Worm (Caenorhabditis elegans) whole organism, early embryonic: ENCODE measurements around the gene F17E9.18.
"Not testable (repeated sequence)": the region's sequence is repeated elsewhere in the genome, so short reads cannot be mapped to it uniquely, and the experiment has no call there.

Experiments used
- B0310.2 ChIP-seq: sonication (generic microtip); optimal IDR thresholded peaks from 2 replicates; lab custom pipeline; 2016; ENCODE audit warnings: mild to moderate bottlenecking, missing genetic modification characterization, missing compliant biosample characterization
- F13C5.2 ChIP-seq: sonication (generic microtip); optimal IDR thresholded peaks from 2 replicates; lab custom pipeline; 2017; ENCODE audit warnings: mild to moderate bottlenecking, missing genetic modification characterization, inconsistent platforms, missing compliant biosample characterization
- aly-1 ChIP-seq: sonication (generic microtip); optimal IDR thresholded peaks from 2 replicates; lab custom pipeline; 2016; ENCODE audit warnings: missing genetic modification characterization, missing compliant biosample characterization
- ama-1 ChIP-seq: fragments of 150-350 bp; optimal IDR thresholded peaks from 2 replicates; lab custom pipeline; 2014
- ceh-13 ChIP-seq: fragments of 200-800 bp; sonication (Bioruptor generic); optimal IDR thresholded peaks from 2 replicates; lab custom pipeline; 2018; ENCODE audit warnings: mild to moderate bottlenecking, missing genetic modification characterization, missing compliant biosample characterization
- ceh-36 ChIP-seq: sonication (generic microtip); optimal IDR thresholded peaks from 2 replicates; lab custom pipeline; 2016; ENCODE audit warnings: missing genetic modification characterization, inconsistent platforms, missing compliant biosample characterization
- ets-7 ChIP-seq: sonication (generic microtip); optimal IDR thresholded peaks from 2 replicates; lab custom pipeline; 2016; ENCODE audit warnings: missing genotype, missing genetic modification characterization, missing compliant biosample characterization
- flt-1 ChIP-seq: fragments of 200-800 bp; sonication (Bioruptor generic); IDR thresholded peaks from 2 replicates; pipeline ENCODE4 v1.3.6; 2022; ENCODE audit warnings: missing genetic modification characterization, missing compliant biosample characterization
- hmbx-1 ChIP-seq: sonication (generic microtip); optimal IDR thresholded peaks from 2 replicates; lab custom pipeline; 2016; ENCODE audit warnings: mild to moderate bottlenecking, missing genetic modification characterization, missing compliant biosample characterization
- hmg-4 ChIP-seq: fragments of 200-800 bp; sonication (Bioruptor generic); optimal IDR thresholded peaks from 2 replicates; lab custom pipeline; 2018; ENCODE audit warnings: mild to moderate bottlenecking, missing genetic modification characterization, missing compliant biosample characterization
- hnd-1 ChIP-seq: sonication (generic microtip); optimal IDR thresholded peaks from 2 replicates; lab custom pipeline; 2016; ENCODE audit warnings: missing genetic modification characterization, missing compliant biosample characterization
- pes-1 ChIP-seq: fragments of 200-800 bp; sonication (Bioruptor generic); IDR thresholded peaks from 2 replicates; pipeline ENCODE4 v1.3.6; 2022; ENCODE audit warnings: missing genetic modification reagents, missing genetic modification characterization, missing compliant biosample characterization
- scrt-1 ChIP-seq: fragments of 200-800 bp; sonication (Bioruptor generic); IDR thresholded peaks from 2 replicates; pipeline ENCODE4 v1.3.6; 2022; ENCODE audit warnings: missing genetic modification characterization, missing compliant biosample characterization
- sea-1 ChIP-seq: fragments of 200-800 bp; sonication (Bioruptor generic); conservative IDR thresholded peaks from 2 replicates; pipeline ENCODE4 v1.3.6; 2022; ENCODE audit warnings: missing genetic modification characterization, missing compliant biosample characterization
- tbx-11 ChIP-seq: fragments of 200-800 bp; sonication (Bioruptor generic); IDR thresholded peaks from 2 replicates; pipeline ENCODE4 v1.3.6; 2022; ENCODE audit warnings: missing genetic modification characterization, missing compliant biosample characterization
- tbx-37 ChIP-seq: fragments of 200-800 bp; sonication (Bioruptor generic); conservative IDR thresholded peaks from 2 replicates; pipeline ENCODE4 v1.3.6; 2022; ENCODE audit warnings: missing genetic modification reagents, missing genetic modification characterization, missing compliant biosample characterization
- tra-4 ChIP-seq: sonication (generic microtip); optimal IDR thresholded peaks from 2 replicates; lab custom pipeline; 2017; ENCODE audit warnings: missing genetic modification characterization, missing compliant biosample characterization

The F17E9.18 gene

DNA sequence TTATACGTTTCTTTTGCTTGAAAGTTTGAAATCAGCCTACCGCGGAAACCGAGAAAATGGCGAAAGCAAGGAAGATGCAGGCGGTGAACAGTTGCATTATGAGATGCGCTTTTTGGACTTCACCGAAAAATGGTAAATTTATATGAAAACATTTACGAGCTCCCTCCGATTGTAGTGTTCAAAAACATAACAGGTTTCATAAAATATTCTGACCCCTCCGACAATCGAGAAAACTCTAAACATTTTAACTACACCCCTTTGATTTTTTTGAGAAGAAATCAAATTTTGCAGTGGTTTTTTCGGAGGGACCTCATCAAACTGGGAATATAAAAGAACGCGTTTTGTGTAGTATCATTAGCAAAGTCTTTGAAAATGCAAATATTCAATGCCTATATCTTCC is at the start of gene F17E9.18, which contains the start of gene F17E9.15:
TSS of gene F17E9.18 (minus strand) at position 101 of the 400 bp plus-strand sequence.
TSS of gene F17E9.15 (plus strand) at position 368 of the 400 bp plus-strand sequence.
- TF ChIP-seq hmg-4 (GFP tag; lab: Kevin White, UChicago) (no peak), sea-1 (no peak), flt-1 (no peak), aly-1 (tag; lab: Kevin White, UChicago) (no peak), tbx-11 (GFP tag; lab: Robert Waterston, UW) (no peak), F13C5.2 (tag; lab: Kevin White, UChicago) (no peak), ceh-36 (tag; lab: Kevin White, UChicago) (no peak), scrt-1 (no peak), ceh-13 (GFP tag; lab: Kevin White, UChicago) (no peak)

DNA sequence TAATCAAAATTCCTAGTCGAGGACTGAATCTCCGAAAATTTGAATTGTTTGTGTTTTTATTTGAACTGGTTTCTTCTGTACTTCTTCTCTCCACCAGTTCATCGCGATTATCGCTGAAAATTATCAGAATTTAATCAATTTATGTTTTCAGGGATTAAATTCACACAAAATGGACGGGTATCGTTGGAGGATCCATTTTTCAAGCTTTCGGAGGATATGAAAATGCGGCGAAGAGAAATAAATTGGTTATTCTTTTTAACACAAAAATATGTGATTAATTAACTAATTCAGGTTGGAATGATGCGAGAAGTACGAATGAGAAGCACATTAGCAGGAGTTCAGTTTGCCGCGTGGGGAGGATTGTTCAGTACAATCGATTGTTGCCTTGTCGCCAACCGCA is 49.4 kb upstream of the F17E9.18 start, which contains the start of gene timm-17B.2:
TSS of gene timm-17B.2 (plus strand) at position 301 of the 400 bp plus-strand sequence.
- no peak for TF ChIP-seq pes-1 (GFP tag; lab: Robert Waterston, UW)
- no peak for TF ChIP-seq F13C5.2 (tag; lab: Kevin White, UChicago)
- no peak for TF ChIP-seq aly-1 (tag; lab: Kevin White, UChicago)
- TF ChIP-seq ets-7 (tag; lab: Kevin White, UChicago), result no peak
- no peak for TF ChIP-seq tra-4 (tag; lab: Kevin White, UChicago)
- TF ChIP-seq ceh-36 (tag; lab: Kevin White, UChicago), result no peak
- no peak for TF ChIP-seq flt-1
- no peak for TF ChIP-seq ama-1
- TF ChIP-seq ceh-13 (GFP tag; lab: Kevin White, UChicago), result no peak
- no peak for TF ChIP-seq hnd-1 (tag; lab: Kevin White, UChicago)
- no peak for TF ChIP-seq hmbx-1 (tag; lab: Kevin White, UChicago)
- TF ChIP-seq hmg-4 (GFP tag; lab: Kevin White, UChicago), result no peak
- no peak for TF ChIP-seq tbx-37 (GFP tag; lab: Robert Waterston, UW)
- TF ChIP-seq B0310.2 (tag; lab: Kevin White, UChicago), result no peak
- TF ChIP-seq sea-1, result no peak
- no peak for TF ChIP-seq tbx-11 (GFP tag; lab: Robert Waterston, UW)
- TF ChIP-seq scrt-1, result no peak

DNA sequence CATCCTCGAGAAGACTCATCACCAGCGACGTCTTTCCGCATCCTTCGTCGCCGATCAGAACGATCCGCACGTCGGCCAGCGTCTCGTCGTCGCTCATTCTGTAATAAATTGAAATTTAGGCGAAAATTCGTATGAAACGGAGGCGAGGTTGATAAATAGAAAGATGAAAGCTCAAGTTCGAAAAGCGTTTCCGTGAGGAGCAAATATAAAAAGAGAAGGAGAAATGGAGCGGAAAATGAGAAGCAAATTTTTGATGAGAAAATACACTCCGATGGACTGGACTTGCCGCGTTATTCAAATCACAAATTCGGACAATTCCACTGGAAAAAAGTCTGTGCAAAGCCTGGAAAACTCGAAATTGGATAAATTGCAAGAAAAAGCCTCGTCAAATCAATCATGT is 47.2 kb upstream of the F17E9.18 start, which contains the start of gene D2096.11:
TSS of gene D2096.11 (minus strand) at position 101 of the 400 bp plus-strand sequence.
- TF ChIP-seq flt-1, result no peak

DNA sequence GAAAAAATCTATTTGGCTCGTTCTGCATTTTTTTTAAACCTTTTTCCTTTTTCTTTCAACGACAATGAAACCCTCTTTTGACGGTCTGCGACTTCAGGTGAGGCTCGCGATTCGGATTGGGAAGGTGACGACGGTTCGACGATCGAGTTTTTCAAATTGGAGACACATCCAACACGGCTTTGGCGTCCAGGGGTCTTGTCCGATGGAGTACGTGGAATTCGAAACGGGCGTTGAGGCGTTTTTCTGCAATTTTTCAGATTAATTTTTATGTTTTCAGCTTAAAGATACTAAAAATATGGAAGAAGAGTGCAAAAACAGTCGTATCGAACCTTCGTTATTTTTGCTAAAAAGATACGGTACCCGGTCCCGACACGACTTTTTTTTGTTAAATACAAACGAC is 42.2 kb upstream of the F17E9.18 start, which contains the start of gene D2096.10:
TSS of gene D2096.10 (minus strand) at position 101 of the 400 bp plus-strand sequence.
- not testable (repeated sequence) for TF ChIP-seq pes-1 (GFP tag; lab: Robert Waterston, UW); ets-7 (tag; lab: Kevin White, UChicago); hmg-4 (GFP tag; lab: Kevin White, UChicago)

DNA sequence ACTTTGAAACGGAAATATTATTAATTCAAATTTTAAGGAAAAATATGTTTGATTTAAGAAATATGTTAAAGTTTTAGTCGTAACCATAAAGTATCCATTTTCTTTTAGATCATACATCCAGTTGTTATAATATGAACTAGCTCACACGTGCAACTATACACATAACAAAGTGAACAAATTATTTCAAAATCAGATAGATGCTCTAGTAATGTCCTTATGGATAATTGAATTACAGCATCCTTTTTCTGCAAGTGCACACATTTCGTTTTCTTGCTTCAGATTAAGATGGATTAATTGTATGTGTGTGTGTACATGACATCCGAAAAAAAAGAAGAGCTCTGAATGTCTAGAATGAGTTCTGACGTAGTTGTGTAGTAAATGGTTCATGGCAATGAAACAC is 38.7 kb upstream of the F17E9.18 start:
- TF ChIP-seq tra-4 (tag; lab: Kevin White, UChicago) (no peak), flt-1 (no peak), ama-1 (no peak), B0310.2 (tag; lab: Kevin White, UChicago) (no peak), F13C5.2 (tag; lab: Kevin White, UChicago) (no peak), sea-1 (no peak)

DNA sequence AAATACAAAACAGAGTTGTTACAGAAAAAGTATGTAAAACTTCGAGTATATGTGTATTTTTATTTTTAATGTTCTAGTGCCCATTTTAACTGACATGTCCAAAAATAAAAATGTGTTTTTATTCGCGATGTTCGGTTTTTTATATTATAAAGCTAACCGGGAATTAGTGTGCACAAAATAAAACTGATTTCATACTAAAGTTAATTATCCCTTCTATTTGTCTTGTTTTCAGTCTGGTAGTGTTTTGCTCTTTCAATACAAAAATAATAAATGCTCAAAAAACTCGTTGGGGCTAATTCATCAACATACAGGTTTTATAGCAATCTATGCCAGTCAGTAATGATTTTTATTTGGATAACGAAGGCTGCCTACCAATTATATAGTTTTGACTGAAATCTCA is 37.8 kb upstream of the F17E9.18 start:
- no peak for TF ChIP-seq ceh-13 (GFP tag; lab: Kevin White, UChicago)
- no peak for TF ChIP-seq tra-4 (tag; lab: Kevin White, UChicago)
- TF ChIP-seq sea-1, result no peak
- TF ChIP-seq tbx-37 (GFP tag; lab: Robert Waterston, UW), result no peak
- TF ChIP-seq pes-1 (GFP tag; lab: Robert Waterston, UW), result no peak
- TF ChIP-seq aly-1 (tag; lab: Kevin White, UChicago), result no peak
- no peak for TF ChIP-seq tbx-11 (GFP tag; lab: Robert Waterston, UW)
- TF ChIP-seq ama-1, result no peak
- no peak for TF ChIP-seq flt-1
- TF ChIP-seq hmbx-1 (tag; lab: Kevin White, UChicago), result no peak
- TF ChIP-seq B0310.2 (tag; lab: Kevin White, UChicago), result no peak

DNA sequence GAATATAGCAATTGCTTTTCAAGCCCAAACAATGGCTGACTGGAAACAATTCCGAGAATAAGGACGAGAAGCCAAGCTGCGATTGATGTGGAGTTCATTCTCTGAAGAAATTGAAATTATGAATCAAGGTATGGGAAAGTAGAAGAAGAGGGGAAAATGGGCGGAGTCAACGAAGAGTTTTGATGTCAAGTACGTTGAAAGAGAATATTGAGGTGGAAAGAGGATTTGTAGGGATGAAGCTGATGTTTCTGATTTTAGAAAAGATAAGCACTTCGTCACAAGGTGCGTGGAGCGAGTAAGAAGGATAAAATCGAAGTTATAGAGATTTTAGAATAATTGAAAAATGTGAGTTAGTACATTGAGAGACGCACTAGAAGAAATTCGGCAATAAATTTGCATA is 35.7 kb upstream of the F17E9.18 start, which contains the start of gene D2096.9:
TSS of gene D2096.9 (minus strand) at position 101 of the 400 bp plus-strand sequence.
- TF ChIP-seq scrt-1 (no peak), hnd-1 (tag; lab: Kevin White, UChicago) (no peak)

DNA sequence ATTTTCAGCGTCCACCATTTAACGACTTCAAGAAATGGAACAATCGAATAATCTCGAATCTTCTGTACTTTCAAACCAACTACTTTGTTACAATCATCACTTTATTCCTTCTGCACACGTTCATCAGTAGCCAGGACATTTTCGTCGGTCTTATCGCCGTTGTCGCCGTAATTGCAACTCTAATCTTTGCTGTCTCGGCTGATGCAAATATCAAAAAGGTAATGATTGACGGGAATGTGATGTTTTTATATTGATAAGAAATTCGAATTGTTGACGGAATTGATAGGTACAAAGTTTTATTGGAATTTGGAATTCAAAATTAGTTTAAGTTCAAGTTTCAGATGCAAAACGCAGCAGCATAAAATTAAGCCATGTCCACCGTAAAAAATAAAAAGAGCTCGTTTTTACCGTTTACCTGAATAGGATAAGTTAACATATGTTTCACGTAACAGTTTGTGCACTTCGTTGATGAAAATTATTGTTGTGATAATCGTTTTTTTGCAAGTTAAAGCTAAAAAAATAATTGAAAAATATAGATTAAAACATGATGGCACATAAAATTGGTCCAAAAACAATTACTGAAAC is 33.4 kb upstream of the F17E9.18 start:
- TF ChIP-seq hmbx-1 (tag; lab: Kevin White, UChicago) (no peak), ceh-36 (tag; lab: Kevin White, UChicago) (no peak), scrt-1 (no peak), ets-7 (tag; lab: Kevin White, UChicago) (no peak), tra-4 (tag; lab: Kevin White, UChicago) (no peak), aly-1 (tag; lab: Kevin White, UChicago) (no peak), hnd-1 (tag; lab: Kevin White, UChicago) (no peak), pes-1 (GFP tag; lab: Robert Waterston, UW) (no peak), ceh-13 (GFP tag; lab: Kevin White, UChicago) (no peak)
